Worm (Caenorhabditis elegans): ENCODE measurements around the gene btb-16.

- TF ChIP-seq him-1 (tag; optimal IDR thresholded peaks at IDR 0.05) (no peak), W03F9.2 (tag; optimal IDR thresholded peaks at IDR 0.05) (no peak)
Measured at ce11 chrII:3270598-3270997, 26.1 kb upstream of the btb-16 start.
